Worm (Caenorhabditis elegans) whole organism, young adult: ENCODE data around the gene Y7A5A.8.

Experiments used
- F23B12.7 ChIP-seq: sonication (generic microtip); optimal IDR thresholded peaks from 2 replicates; lab custom pipeline; 2017; ENCODE audit warnings: missing genetic modification characterization, mild to moderate bottlenecking, missing compliant biosample characterization, antibody characterized with exemption, moderate library complexity; ENCODE audit not compliant: insufficient read depth
- F39B2.1 ChIP-seq: fragments of 200-800 bp; sonication (Bioruptor generic); IDR thresholded peaks from 2 replicates; pipeline ENCODE4 v1.3.6; 2022; ENCODE audit warnings: missing genetic modification reagents, missing genetic modification characterization, missing compliant biosample characterization
- F55B11.4 ChIP-seq: sonication (generic microtip); optimal IDR thresholded peaks from 2 replicates; lab custom pipeline; 2016; ENCODE audit warnings: missing compliant biosample characterization, missing genetic modification characterization, borderline replicate concordance; ENCODE audit not compliant: insufficient read depth
- F57A8.1 ChIP-seq: fragments of 200-800 bp; sonication (Bioruptor generic); optimal IDR thresholded peaks from 2 replicates; lab custom pipeline; 2018; ENCODE audit warnings: mild to moderate bottlenecking, missing genetic modification characterization, moderate library complexity, missing compliant biosample characterization
- Y53F4B.3 ChIP-seq: fragments of 200-800 bp; sonication (Bioruptor generic); IDR thresholded peaks from 2 replicates; pipeline ENCODE4 v1.3.6; 2022; ENCODE audit warnings: missing genetic modification reagents, missing genetic modification characterization, missing compliant biosample characterization
- akir-1 ChIP-seq: fragments of 200-800 bp; sonication (Bioruptor generic); optimal IDR thresholded peaks from 2 replicates; lab custom pipeline; 2018; ENCODE audit warnings: mild to moderate bottlenecking, missing genetic modification characterization, moderate library complexity, missing compliant biosample characterization
- aptf-3 ChIP-seq: fragments of 200-800 bp; sonication (Bioruptor generic); IDR thresholded peaks from 2 replicates; pipeline ENCODE4 v1.3.6; 2022; ENCODE audit warnings: missing genetic modification characterization, missing compliant biosample characterization
- atf-7 ChIP-seq: sonication (generic microtip); optimal IDR thresholded peaks from 2 replicates; lab custom pipeline; 2017; ENCODE audit warnings: mild to moderate bottlenecking, missing genetic modification characterization, missing compliant biosample characterization
- attf-5 ChIP-seq: fragments of 200-800 bp; sonication (Bioruptor generic); optimal IDR thresholded peaks from 2 replicates; lab custom pipeline; 2018; ENCODE audit warnings: mild to moderate bottlenecking, missing genetic modification characterization, missing compliant biosample characterization
- bed-1 ChIP-seq: fragments of 200-800 bp; sonication (Bioruptor generic); IDR thresholded peaks from 2 replicates; pipeline ENCODE4 v1.3.6; 2022; ENCODE audit warnings: missing genetic modification reagents, missing genetic modification characterization, missing compliant biosample characterization
- ceh-40 ChIP-seq: fragments of 200-800 bp; sonication (Bioruptor generic); IDR thresholded peaks from 2 replicates; pipeline ENCODE4 v1.3.6; 2022; ENCODE audit warnings: missing genetic modification characterization, missing compliant biosample characterization
- dox-1 ChIP-seq: fragments of 200-800 bp; sonication (Bioruptor generic); IDR thresholded peaks from 2 replicates; pipeline ENCODE4 v1.3.6; 2022; ENCODE audit warnings: missing genetic modification reagents, missing genetic modification characterization, missing compliant biosample characterization
- dpff-1 ChIP-seq: sonication (generic microtip); optimal IDR thresholded peaks from 2 replicates; lab custom pipeline; 2017; ENCODE audit warnings: mild to moderate bottlenecking, missing genetic modification characterization, missing compliant biosample characterization
- dpl-1 ChIP-seq: fragments of 150-350 bp; optimal IDR thresholded peaks from 2 replicates; lab custom pipeline; 2014; ENCODE audit warnings: missing biosample characterization, missing genetic modification reagents, missing genetic modification characterization
- egl-18 ChIP-seq: fragments of 200-800 bp; sonication (Bioruptor generic); IDR thresholded peaks from 2 replicates; pipeline ENCODE4 v1.3.6; 2022; ENCODE audit warnings: missing genetic modification reagents, missing genetic modification characterization, missing compliant biosample characterization
- egl-44 ChIP-seq: fragments of 200-800 bp; sonication (Bioruptor generic); IDR thresholded peaks from 2 replicates; pipeline ENCODE4 v1.3.6; 2022; ENCODE audit warnings: missing genetic modification reagents, missing genetic modification characterization, missing compliant biosample characterization
- egrh-3 ChIP-seq: fragments of 200-800 bp; sonication (Bioruptor generic); IDR thresholded peaks from 2 replicates; pipeline ENCODE4 v1.3.6; 2022; ENCODE audit warnings: missing genetic modification reagents, missing genetic modification characterization, missing compliant biosample characterization
- gei-17 ChIP-seq: fragments of 200-800 bp; sonication (Bioruptor generic); optimal IDR thresholded peaks from 2 replicates; lab custom pipeline; 2018; ENCODE audit warnings: mild to moderate bottlenecking, missing genetic modification characterization, missing compliant biosample characterization
- hlh-26 ChIP-seq: fragments of 200-800 bp; sonication (Bioruptor generic); conservative IDR thresholded peaks from 2 replicates; pipeline ENCODE4 v1.3.6; 2022; ENCODE audit warnings: missing genetic modification reagents, missing genetic modification characterization, missing compliant biosample characterization
- hmg-1.2 ChIP-seq: fragments of 200-800 bp; sonication (Bioruptor generic); IDR thresholded peaks from 2 replicates; pipeline ENCODE4 v1.3.6; 2022; ENCODE audit warnings: missing genetic modification reagents, missing genetic modification characterization, missing compliant biosample characterization
- lag-1 ChIP-seq: fragments of 200-800 bp; sonication (Bioruptor generic); IDR thresholded peaks from 2 replicates; pipeline ENCODE4 v1.3.6; 2022; ENCODE audit warnings: missing genetic modification reagents, missing genetic modification characterization, missing compliant biosample characterization
- let-607 ChIP-seq, 2 experiments: fragments of 200-800 bp in 1 of 2; sonication (Bioruptor generic) in 1 of 2; sonication (generic microtip) in 1 of 2; optimal IDR thresholded peaks; 2 replicates each; lab custom pipeline; 2016 to 2018; ENCODE audit warnings: mild to moderate bottlenecking in 2 of 2, missing compliant biosample characterization in 2 of 2, missing genetic modification characterization in 2 of 2, moderate library complexity in 2 of 2, missing genotype in 1 of 2
- lin-26 ChIP-seq: fragments of 200-800 bp; sonication (Bioruptor generic); IDR thresholded peaks from 2 replicates; pipeline ENCODE4 v1.3.6; 2022; ENCODE audit warnings: missing genetic modification reagents, missing genetic modification characterization, missing compliant biosample characterization
- lin-35 ChIP-seq, 3 experiments: fragments of 150-350 bp in 2 of 3; sonication (generic microtip) in 1 of 3; optimal IDR thresholded peaks; 2 replicates each; lab custom pipeline; 2014 to 2018; ENCODE audit warnings: missing biosample characterization in 3 of 3, missing genetic modification characterization in 3 of 3, missing genetic modification reagents in 3 of 3
- lir-1 ChIP-seq: fragments of 200-800 bp; sonication (Bioruptor generic); conservative IDR thresholded peaks from 2 replicates; pipeline ENCODE4 v1.3.6; 2022; ENCODE audit warnings: missing genetic modification reagents, missing genetic modification characterization, missing compliant biosample characterization
- madf-10 ChIP-seq: sonication (generic microtip); optimal IDR thresholded peaks from 2 replicates; lab custom pipeline; 2016; ENCODE audit warnings: mild to moderate bottlenecking, missing genetic modification characterization, missing compliant biosample characterization
- nhr-90 ChIP-seq: sonication (generic microtip); optimal IDR thresholded peaks from 2 replicates; lab custom pipeline; 2016; ENCODE audit warnings: missing genotype, mild to moderate bottlenecking, missing genetic modification characterization, missing compliant biosample characterization
- snpc-1.1 ChIP-seq: sonication (generic microtip); optimal IDR thresholded peaks from 2 replicates; lab custom pipeline; 2017; ENCODE audit warnings: missing genetic modification characterization, mild to moderate bottlenecking, missing compliant biosample characterization, antibody characterized with exemption, moderate library complexity, missing genotype, missing genetic modification reagents; ENCODE audit not compliant: insufficient read depth
- unc-62 ChIP-seq: fragments of 150-350 bp; optimal IDR thresholded peaks from 2 replicates; lab custom pipeline; 2014; ENCODE audit warnings: missing biosample characterization, missing genetic modification reagents, missing genetic modification characterization
- xnd-1 ChIP-seq: sonication (generic microtip); optimal IDR thresholded peaks from 2 replicates; lab custom pipeline; 2016; ENCODE audit warnings: missing genotype, missing genetic modification reagents, missing genetic modification characterization, missing compliant biosample characterization
- ztf-22 ChIP-seq: fragments of 200-800 bp; sonication (Bioruptor generic); optimal IDR thresholded peaks from 2 replicates; lab custom pipeline; 2018; ENCODE audit warnings: mild to moderate bottlenecking, missing genetic modification characterization, moderate library complexity, missing compliant biosample characterization

Gene Y7A5A.8

ce11 chrX:15865868-15866555 is 43.7 kb downstream of the Y7A5A.8 start, which contains the start of the genes csb-1 and F53H4.4 (continued):
- TF ChIP-seq hlh-26 (GFP tag; lab: Robert Waterston, UW) = no peak
- TF ChIP-seq lin-35 (GFP tag; optimal IDR thresholded peaks at IDR 0.05; lab: Kevin White, UChicago) = peak in 1 of 3 experiments; percentile 46
- no peak for TF ChIP-seq nhr-90
- no peak for TF ChIP-seq bed-1 (GFP tag; lab: Robert Waterston, UW)
- no peak for TF ChIP-seq dpl-1
- TF ChIP-seq gei-17 = no peak
- TF ChIP-seq lin-26 (GFP tag; lab: Robert Waterston, UW) = no peak
- no peak for TF ChIP-seq aptf-3
- TF ChIP-seq egl-18 = no peak
- no peak for TF ChIP-seq ztf-22 (GFP tag; lab: Kevin White, UChicago)
- peak; percentile 66 for TF ChIP-seq F23B12.7 (tag; lab: Kevin White, UChicago)
- no peak for TF ChIP-seq egrh-3 (GFP tag; lab: Robert Waterston, UW)
- no peak for TF ChIP-seq atf-7 (tag; lab: Kevin White, UChicago)
- no peak for TF ChIP-seq egl-44 (GFP tag; lab: Robert Waterston, UW)
- no peak for TF ChIP-seq xnd-1 (tag; lab: Kevin White, UChicago)
- peak; percentile 82 for TF ChIP-seq attf-5 (GFP tag; lab: Kevin White, UChicago)
- TF ChIP-seq F55B11.4 = no peak
- no peak for TF ChIP-seq dpff-1 (tag; lab: Kevin White, UChicago)
- TF ChIP-seq lag-1 (GFP tag; lab: Robert Waterston, UW) = no peak
- peak; percentile 83 for TF ChIP-seq dox-1
- TF ChIP-seq F57A8.1 (GFP tag; lab: Kevin White, UChicago) = no peak
- no peak for TF ChIP-seq akir-1
- peak in 1 of 2 experiments; percentile 66 for TF ChIP-seq let-607 (tag; optimal IDR thresholded peaks at IDR 0.05; lab: Kevin White, UChicago)

ce11 chrX:15869589-15869988 is 47.3 kb downstream of the Y7A5A.8 start:
- TF ChIP-seq xnd-1 (tag; lab: Kevin White, UChicago) (no peak), lir-1 (no peak), hmg-1.2 (no peak), F39B2.1 (GFP tag; lab: Robert Waterston, UW) (no peak), unc-62 (no peak), Y53F4B.3 (GFP tag; lab: Robert Waterston, UW) (no peak), madf-10 (no peak), hlh-26 (GFP tag; lab: Robert Waterston, UW) (no peak), ceh-40 (GFP tag; lab: Robert Waterston, UW) (no peak), snpc-1.1 (tag; lab: Kevin White, UChicago) (no peak)
